Worm (Caenorhabditis elegans) whole organism, midembryonic: ENCODE measurements around the gene clec-184.

Experiments
- T22C8.4 ChIP-seq: fragments of 200-800 bp; sonication (Bioruptor generic); IDR thresholded peaks from 2 replicates; pipeline ENCODE4 v1.3.6; 2022; ENCODE audit warnings: missing genetic modification characterization, missing compliant biosample characterization
- cog-1 ChIP-seq: sonication (generic microtip); optimal IDR thresholded peaks from 2 replicates; lab custom pipeline; 2016; ENCODE audit warnings: missing genetic modification characterization, missing compliant biosample characterization
- flt-1 ChIP-seq: fragments of 200-800 bp; sonication (Bioruptor generic); IDR thresholded peaks from 2 replicates; pipeline ENCODE4 v1.3.6; 2022; ENCODE audit warnings: missing genetic modification characterization, missing compliant biosample characterization
- klf-2 ChIP-seq: fragments of 200-800 bp; sonication (Bioruptor generic); conservative IDR thresholded peaks from 2 replicates; pipeline ENCODE4 v1.3.6; 2022; ENCODE audit warnings: missing genetic modification reagents, missing genetic modification characterization, missing compliant biosample characterization
- med-1 ChIP-seq: sonication (generic microtip); optimal IDR thresholded peaks from 2 replicates; lab custom pipeline; 2017; ENCODE audit warnings: missing genetic modification characterization, mild to moderate bottlenecking, missing compliant biosample characterization, antibody characterized with exemption, missing genetic modification reagents; ENCODE audit not compliant: insufficient read depth
- ref-1 ChIP-seq: fragments of 200-800 bp; sonication (Bioruptor generic); conservative IDR thresholded peaks from 2 replicates; pipeline ENCODE4 v1.3.6; 2022; ENCODE audit warnings: missing genetic modification reagents, missing genetic modification characterization, missing compliant biosample characterization
- tab-1 ChIP-seq: fragments of 200-800 bp; sonication (Bioruptor generic); IDR thresholded peaks from 2 replicates; pipeline ENCODE4 v1.3.6; 2022; ENCODE audit warnings: missing genetic modification characterization, missing compliant biosample characterization
- ztf-23 ChIP-seq: fragments of 200-800 bp; sonication (Bioruptor generic); IDR thresholded peaks from 2 replicates; pipeline ENCODE4 v1.3.6; 2022; ENCODE audit warnings: missing genetic modification reagents, missing genetic modification characterization, missing compliant biosample characterization
- ztf-29 ChIP-seq: fragments of 200-800 bp; sonication (Bioruptor generic); IDR thresholded peaks from 2 replicates; pipeline ENCODE4 v1.3.6; 2022; ENCODE audit warnings: missing genetic modification reagents, missing genetic modification characterization, missing compliant biosample characterization

clec-184 gene

DNA sequence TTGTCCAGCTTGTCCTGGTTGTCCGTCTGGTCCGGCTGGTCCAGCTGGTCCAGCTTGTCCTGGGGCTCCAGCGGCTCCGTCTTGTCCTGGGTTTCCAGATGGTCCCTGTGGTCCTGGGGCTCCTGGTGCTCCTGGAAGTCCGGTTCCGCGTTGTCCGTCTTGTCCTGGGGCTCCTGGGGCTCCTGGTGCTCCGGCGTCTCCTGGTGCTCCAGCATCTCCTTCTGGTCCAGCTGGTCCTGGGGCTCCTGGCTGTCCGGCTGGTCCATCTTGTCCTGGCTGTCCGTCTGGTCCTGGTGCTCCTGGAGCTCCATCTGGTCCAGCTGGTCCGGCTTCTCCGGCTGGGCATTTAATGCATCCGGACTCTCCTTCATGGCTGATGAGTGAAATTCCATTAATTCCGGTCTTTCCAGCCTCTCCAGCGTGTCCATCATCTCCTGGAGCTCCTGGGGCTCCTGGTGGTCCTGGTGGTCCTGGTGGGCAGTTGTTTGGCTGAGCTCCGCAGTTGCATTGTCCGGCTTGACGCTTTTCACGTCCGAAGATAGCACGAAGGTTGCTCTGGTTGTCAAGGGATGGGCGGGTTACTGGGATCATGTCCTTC is 4.7 kb upstream of the clec-184 start:
- TF ChIP-seq med-1 (GFP tag; lab: Kevin White, UChicago), result no peak
- TF ChIP-seq tab-1, result 0 out of 2 replicates have a peak, but pooled peaks have one; percentile 31
- 0 out of 2 replicates have a peak, but pooled peaks have one; percentile 10 for TF ChIP-seq klf-2 (GFP tag; lab: Robert Waterston, UW)
- no peak for TF ChIP-seq ztf-29 (GFP tag; lab: Robert Waterston, UW)

DNA sequence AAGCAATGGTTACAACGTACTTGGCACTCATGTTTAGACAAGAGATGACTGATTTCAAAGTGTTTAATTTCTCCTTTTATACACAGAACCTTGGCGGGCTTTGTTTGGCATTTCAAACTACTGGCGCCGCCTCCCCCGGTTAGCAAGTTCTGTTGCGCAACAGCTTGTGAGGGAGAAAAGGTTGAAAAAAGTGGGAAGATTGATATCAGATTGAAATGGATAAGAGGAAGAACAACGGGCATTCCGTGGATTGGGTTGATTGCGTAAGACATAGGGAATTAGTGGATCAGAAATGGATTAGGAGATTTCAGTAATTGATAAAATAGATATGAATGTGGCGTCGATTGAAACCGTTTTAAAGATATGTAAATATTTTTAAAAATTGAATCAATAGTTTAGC is 4.0 kb upstream of the clec-184 start, which contains the start of gene col-130:
Gene col-130 (minus strand): TSS at position 50 of the 400 bp plus-strand sequence.
- TF ChIP-seq ztf-23 (GFP tag; lab: Robert Waterston, UW), result no peak
- TF ChIP-seq ztf-29 (GFP tag; lab: Robert Waterston, UW), result no peak
- TF ChIP-seq cog-1, result no peak
- TF ChIP-seq tab-1, result no peak
- TF ChIP-seq ref-1 (GFP tag; lab: Robert Waterston, UW), result no peak
- no peak for TF ChIP-seq klf-2 (GFP tag; lab: Robert Waterston, UW)

DNA sequence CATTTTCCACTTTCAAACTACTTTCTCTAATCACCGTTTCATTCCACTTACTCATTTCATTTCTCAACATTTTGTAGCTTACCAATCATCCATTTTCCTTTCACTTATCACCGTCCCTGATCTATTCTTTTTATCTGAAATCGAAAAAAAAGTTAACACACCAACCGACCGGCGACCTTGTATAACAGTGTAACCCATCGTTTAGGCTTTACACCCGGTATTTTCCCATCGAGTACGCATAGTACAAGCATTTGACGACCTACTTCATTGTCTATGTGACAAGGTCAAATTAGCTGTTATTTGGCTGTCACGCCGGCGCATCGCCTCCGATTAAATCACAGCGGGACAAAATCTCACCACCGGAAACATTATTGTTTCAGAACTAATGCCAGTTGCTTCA is 2.9 kb upstream of the clec-184 start:
- TF ChIP-seq cog-1 (no peak), ref-1 (GFP tag; lab: Robert Waterston, UW) (no peak), ztf-29 (GFP tag; lab: Robert Waterston, UW) (no peak), tab-1 (no peak), med-1 (GFP tag; lab: Kevin White, UChicago) (no peak), T22C8.4 (no peak), ztf-23 (GFP tag; lab: Robert Waterston, UW) (no peak), flt-1 (no peak), klf-2 (GFP tag; lab: Robert Waterston, UW) (no peak)

DNA sequence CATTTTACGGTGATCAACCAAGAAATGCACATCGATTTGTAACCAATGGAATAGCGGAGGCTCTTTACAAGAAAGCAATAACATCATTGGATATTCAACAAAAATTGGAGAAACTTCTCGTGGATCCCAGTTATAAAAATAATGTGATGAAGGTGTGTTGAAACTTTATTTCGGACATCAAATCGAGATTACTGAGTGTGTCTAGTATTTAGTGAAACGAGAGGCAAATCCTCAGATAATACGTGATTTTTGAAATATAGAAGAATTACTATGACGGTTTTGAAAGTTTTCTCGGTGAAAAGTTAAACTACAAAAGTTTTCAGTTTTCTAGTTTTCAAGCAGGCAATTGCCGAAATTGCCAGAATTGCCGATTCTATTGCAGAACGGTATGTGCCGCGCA is 685 bp upstream of the clec-184 start:
- TF ChIP-seq med-1 (GFP tag; lab: Kevin White, UChicago) (no peak), ref-1 (GFP tag; lab: Robert Waterston, UW) (no peak), cog-1 (no peak), tab-1 (no peak), ztf-23 (GFP tag; lab: Robert Waterston, UW) (no peak), T22C8.4 (no peak), klf-2 (GFP tag; lab: Robert Waterston, UW) (no peak), ztf-29 (GFP tag; lab: Robert Waterston, UW) (no peak), flt-1 (no peak)

DNA sequence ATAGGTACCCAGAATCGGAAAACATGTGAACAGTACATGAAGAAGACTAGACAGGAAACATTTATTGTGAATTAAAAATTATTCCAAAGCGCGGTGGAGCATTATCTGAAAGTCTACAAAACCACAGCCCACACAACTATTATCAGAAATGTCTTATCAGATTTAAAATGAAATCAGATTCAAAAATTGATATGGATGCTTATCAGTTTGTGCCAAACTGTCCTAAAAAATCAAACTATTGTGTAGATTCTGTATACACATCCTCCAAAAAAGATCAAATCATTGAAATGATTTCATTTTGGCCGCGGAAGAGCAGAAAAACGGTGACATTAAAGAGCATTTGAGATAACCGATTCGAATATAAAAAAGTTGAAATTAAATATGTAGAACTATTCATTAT is 3.0 kb downstream of the clec-184 start, which contains the start of gene irg-4:
Gene irg-4 (plus strand): TSS at position 392 of the 400 bp plus-strand sequence.
- TF ChIP-seq tab-1, result no peak
- no peak for TF ChIP-seq ref-1 (GFP tag; lab: Robert Waterston, UW)
- TF ChIP-seq klf-2 (GFP tag; lab: Robert Waterston, UW), result no peak
- TF ChIP-seq T22C8.4, result no peak
- TF ChIP-seq ztf-23 (GFP tag; lab: Robert Waterston, UW), result no peak
- no peak for TF ChIP-seq cog-1
- no peak for TF ChIP-seq flt-1
- TF ChIP-seq ztf-29 (GFP tag; lab: Robert Waterston, UW), result no peak
- no peak for TF ChIP-seq med-1 (GFP tag; lab: Kevin White, UChicago)

DNA sequence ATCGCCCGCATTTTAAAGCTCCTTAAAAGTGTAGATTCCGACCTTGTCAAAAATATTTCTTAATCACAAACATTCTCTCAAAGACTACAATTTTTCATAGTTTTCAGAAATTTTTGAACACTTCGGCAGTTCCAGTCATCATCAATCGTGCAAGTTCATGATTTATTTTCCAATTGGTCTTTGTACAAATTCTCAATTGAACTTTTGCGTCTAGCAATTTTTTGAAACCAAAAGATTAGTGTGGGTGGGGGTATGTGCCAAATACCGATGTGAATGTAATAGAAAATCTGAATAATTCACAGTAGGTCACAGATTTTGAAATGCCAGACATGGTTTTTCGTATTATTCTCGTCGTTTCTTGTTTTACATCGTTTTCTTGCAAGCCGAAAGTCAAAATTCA is 5.9 kb downstream of the clec-184 start, which contains the start of gene clec-185:
Gene clec-185 (plus strand): TSS at position 301 of the 400 bp plus-strand sequence.
- no peak for TF ChIP-seq flt-1
- TF ChIP-seq med-1 (GFP tag; lab: Kevin White, UChicago), result no peak
- TF ChIP-seq tab-1, result no peak
- no peak for TF ChIP-seq klf-2 (GFP tag; lab: Robert Waterston, UW)
- TF ChIP-seq ztf-23 (GFP tag; lab: Robert Waterston, UW), result no peak
- TF ChIP-seq cog-1, result no peak
- TF ChIP-seq T22C8.4, result no peak
- TF ChIP-seq ref-1 (GFP tag; lab: Robert Waterston, UW), result no peak
- TF ChIP-seq ztf-29 (GFP tag; lab: Robert Waterston, UW), result no peak

DNA sequence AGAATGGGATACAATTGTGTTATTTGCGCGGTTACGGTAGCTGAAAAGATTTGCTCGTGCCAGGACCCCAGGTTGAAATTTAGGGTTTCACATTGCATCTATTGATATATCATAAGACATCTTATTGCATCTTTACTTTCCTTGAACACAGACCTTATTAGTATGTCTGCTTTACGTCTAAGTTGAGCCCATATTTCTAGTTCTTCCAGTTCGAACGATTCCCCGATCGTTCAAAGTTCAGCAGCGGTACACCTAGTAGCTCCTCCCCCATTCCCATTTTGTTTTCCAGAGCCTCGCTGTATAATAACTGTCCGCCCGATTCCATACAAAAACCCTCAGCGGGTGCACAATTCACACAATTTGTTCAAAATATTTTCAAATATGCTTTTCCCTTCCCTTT is 9.3 kb downstream of the clec-184 start, which contains the start of gene C25G4.17:
Gene C25G4.17 (plus strand): TSS at position 301 of the 400 bp plus-strand sequence.
- TF ChIP-seq med-1 (GFP tag; lab: Kevin White, UChicago), result no peak
- TF ChIP-seq ztf-29 (GFP tag; lab: Robert Waterston, UW), result no peak
- no peak for TF ChIP-seq T22C8.4
- no peak for TF ChIP-seq flt-1
- TF ChIP-seq cog-1, result no peak
- no peak for TF ChIP-seq ztf-23 (GFP tag; lab: Robert Waterston, UW)
- no peak for TF ChIP-seq ref-1 (GFP tag; lab: Robert Waterston, UW)
- no peak for TF ChIP-seq klf-2 (GFP tag; lab: Robert Waterston, UW)
- no peak for TF ChIP-seq tab-1

DNA sequence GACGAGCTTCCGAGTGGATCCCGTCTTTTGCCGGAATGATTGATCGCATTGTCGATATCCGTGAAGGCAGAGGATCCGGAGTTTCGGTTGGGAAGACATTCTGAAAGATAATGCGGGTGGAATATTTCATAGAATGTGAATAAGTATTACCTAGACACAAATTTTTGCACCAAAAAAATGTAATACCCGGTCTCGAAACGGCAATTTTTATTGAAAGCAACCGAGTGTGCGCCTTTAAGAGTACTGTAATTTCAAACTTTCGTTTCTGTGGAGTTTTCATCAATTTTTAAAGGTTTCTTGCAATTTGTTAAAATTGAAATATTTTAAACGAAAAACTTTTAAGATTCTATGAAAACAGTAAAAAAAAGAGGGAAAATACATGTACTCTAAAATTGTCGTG is 11.5 kb downstream of the clec-184 start, which contains the start of gene C25G4.2:
Gene C25G4.2 (minus strand): TSS at position 100 of the 400 bp plus-strand sequence.
- TF ChIP-seq klf-2 (GFP tag; lab: Robert Waterston, UW) (no peak), flt-1 (no peak), cog-1 (no peak), tab-1 (no peak), T22C8.4 (no peak), ztf-23 (GFP tag; lab: Robert Waterston, UW) (no peak), ref-1 (GFP tag; lab: Robert Waterston, UW) (no peak), med-1 (GFP tag; lab: Kevin White, UChicago) (no peak), ztf-29 (GFP tag; lab: Robert Waterston, UW) (no peak)

DNA sequence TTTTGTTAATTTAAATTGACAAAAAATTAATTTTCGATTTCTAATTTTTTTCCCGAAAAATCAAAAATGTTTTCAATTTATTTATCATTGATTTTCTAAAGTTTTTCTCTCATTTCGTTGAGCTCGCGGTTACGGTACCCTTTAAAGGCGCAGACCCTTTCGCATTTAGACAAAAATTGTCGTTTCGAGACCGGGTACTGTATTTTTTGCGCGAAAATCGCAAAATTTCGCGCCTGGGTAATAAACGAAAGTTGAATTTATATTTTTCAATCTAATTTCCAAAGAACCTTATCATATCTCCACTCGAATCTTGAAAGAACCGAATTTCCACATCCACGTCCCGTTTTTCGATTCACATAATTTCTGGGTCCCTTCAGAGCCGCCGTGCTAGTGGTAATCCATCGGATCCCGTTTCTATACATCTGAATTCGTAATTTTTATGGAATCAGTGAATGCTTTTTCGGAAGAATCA is 13.1 kb downstream of the clec-184 start, which contains the start of gene C25G4.3:
Gene C25G4.3 (minus strand): TSS at position 422 of the 472 bp plus-strand sequence.
- TF ChIP-seq med-1 (GFP tag; lab: Kevin White, UChicago) (no peak), ref-1 (GFP tag; lab: Robert Waterston, UW) (no peak), T22C8.4 (no peak), flt-1 (no peak), ztf-29 (GFP tag; lab: Robert Waterston, UW) (no peak), cog-1 (no peak), klf-2 (GFP tag; lab: Robert Waterston, UW) (no peak), tab-1 (no peak), ztf-23 (GFP tag; lab: Robert Waterston, UW) (no peak)
